Worm (Caenorhabditis elegans) whole organism, L4 larva: ENCODE data around the gene cest-17.

Experiments used
- F26F4.8 ChIP-seq: fragments of 200-800 bp; sonication (Bioruptor generic); conservative IDR thresholded peaks from 2 replicates; pipeline ENCODE4 v1.3.6; 2022; ENCODE audit warnings: missing genetic modification characterization, missing compliant biosample characterization
- F49E8.2 ChIP-seq: sonication (generic microtip); optimal IDR thresholded peaks from 2 replicates; lab custom pipeline; 2016; ENCODE audit warnings: missing compliant biosample characterization, mild to moderate bottlenecking, missing genetic modification characterization, borderline replicate concordance
- Y105C5A.15 ChIP-seq: fragments of 200-800 bp; sonication (Bioruptor generic); IDR thresholded peaks from 2 replicates; pipeline ENCODE4 v1.3.6; 2022; ENCODE audit warnings: missing genetic modification characterization, missing compliant biosample characterization
- ZK546.5 ChIP-seq, 2 experiments: sonication (generic microtip); optimal IDR thresholded peaks; 2 replicates each; lab custom pipeline; 2017; ENCODE audit warnings: missing biosample characterization in 2 of 2, missing genetic modification characterization in 2 of 2
- ama-1 ChIP-seq: fragments of 150-350 bp; optimal IDR thresholded peaks from 2 replicates; lab custom pipeline; 2014; ENCODE audit warnings: inconsistent platforms, mixed read lengths
- ces-1 ChIP-seq: fragments of 150-350 bp; sonication (generic microtip); optimal IDR thresholded peaks from 4 replicates; lab custom pipeline; 2014; ENCODE audit warnings: missing biosample characterization, missing genetic modification reagents, missing genetic modification characterization
- daf-19 ChIP-seq: fragments of 200-800 bp; sonication (Bioruptor generic); conservative IDR thresholded peaks from 2 replicates; pipeline ENCODE4 v1.3.6; 2022; ENCODE audit warnings: missing genetic modification characterization, missing compliant biosample characterization
- egl-27 ChIP-seq: sonication (generic microtip); optimal IDR thresholded peaks from 3 replicates; lab custom pipeline; 2017; ENCODE audit warnings: missing biosample characterization, missing genetic modification reagents, missing genetic modification characterization
- fkh-10 ChIP-seq: fragments of 150-350 bp; optimal IDR thresholded peaks from 2 replicates; lab custom pipeline; 2014; ENCODE audit warnings: missing biosample characterization, missing genetic modification reagents, missing genetic modification characterization
- fos-1 ChIP-seq: fragments of 150-350 bp; optimal IDR thresholded peaks from 2 replicates; lab custom pipeline; 2014; ENCODE audit warnings: missing biosample characterization, missing genetic modification characterization
- lin-1 ChIP-seq: fragments of 200-800 bp; sonication (Bioruptor generic); IDR thresholded peaks from 2 replicates; pipeline ENCODE4 v1.3.6; 2022; ENCODE audit warnings: missing genetic modification reagents, missing genetic modification characterization, missing compliant biosample characterization
- lin-13 ChIP-seq: fragments of 150-350 bp; optimal IDR thresholded peaks from 2 replicates; lab custom pipeline; 2014; ENCODE audit warnings: missing biosample characterization, missing genetic modification reagents, missing genetic modification characterization
- nhr-11 ChIP-seq: fragments of 150-350 bp; optimal IDR thresholded peaks from 2 replicates; lab custom pipeline; 2014; ENCODE audit warnings: missing biosample characterization, missing genetic modification characterization
- snpc-4 ChIP-seq: fragments of 150-350 bp; optimal IDR thresholded peaks from 2 replicates; lab custom pipeline; 2014; ENCODE audit warnings: missing biosample characterization, missing genetic modification characterization

DNA sequence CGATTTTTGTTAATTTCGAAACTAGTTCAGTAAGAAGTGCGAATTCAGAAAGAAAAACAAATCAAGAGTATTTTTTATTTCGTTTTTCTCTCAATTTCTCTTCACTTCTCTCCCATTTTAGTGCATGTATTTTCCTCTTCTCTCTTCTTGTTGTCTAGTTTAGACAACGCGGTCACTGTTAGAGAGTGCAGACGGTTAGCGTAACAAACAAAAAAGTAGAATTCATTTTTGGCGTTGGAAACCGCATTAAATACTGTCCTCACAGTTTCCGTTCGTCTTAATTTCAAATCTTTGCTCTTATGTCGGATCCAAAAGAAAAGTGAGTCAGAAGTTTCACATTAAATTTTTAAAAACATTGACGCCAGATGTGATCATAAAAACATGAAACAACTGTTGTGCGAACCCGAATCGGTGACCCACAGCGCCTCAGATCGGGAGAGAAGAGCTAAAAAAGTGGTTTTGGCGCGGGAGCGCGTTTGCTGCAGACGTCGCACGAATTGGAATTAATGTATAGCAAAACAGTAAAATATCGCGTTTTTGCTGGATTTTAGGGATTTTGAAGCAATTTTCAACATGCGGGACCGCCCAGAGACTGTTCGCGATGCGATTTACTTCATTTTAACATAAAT is 24.1 kb upstream of the cest-17 start, which contains the start of gene srp-7:
- TF ChIP-seq egl-27 (tag; lab: Kevin White, UChicago) = no peak
- no peak for TF ChIP-seq nhr-11 (tag; lab: Kevin White, UChicago)
- no peak for TF ChIP-seq ZK546.5 (tag; optimal IDR thresholded peaks at IDR 0.05; lab: Kevin White, UChicago)
- no peak for TF ChIP-seq F49E8.2 (tag; lab: Kevin White, UChicago)
- no peak for TF ChIP-seq ces-1
- TF ChIP-seq ama-1 = no peak
- TF ChIP-seq snpc-4 (tag; lab: Kevin White, UChicago) = no peak
- TF ChIP-seq fos-1 (tag; lab: Kevin White, UChicago) = no peak
- no peak for TF ChIP-seq F26F4.8 (GFP tag; lab: Robert Waterston, UW)
- no peak for TF ChIP-seq daf-19 (GFP tag; lab: Robert Waterston, UW)
- peak; percentile 48 for TF ChIP-seq lin-13 (GFP tag; lab: Kevin White, UChicago)
- TF ChIP-seq Y105C5A.15 = no peak
- TF ChIP-seq fkh-10 (GFP tag; lab: Kevin White, UChicago) = no peak
- no peak for TF ChIP-seq lin-1
